Worm (Caenorhabditis elegans) whole organism, mixed stage, embryonic: Measurements from ENCODE around the gene str-84.

ENCODE experiments used
- M03D4.4 ChIP-seq: sonication (generic microtip); optimal IDR thresholded peaks from 2 replicates; lab custom pipeline; 2017; ENCODE audit warnings: mild to moderate bottlenecking, missing genetic modification characterization, missing compliant biosample characterization
- cnd-1 ChIP-seq: fragments of 200-800 bp; sonication (Bioruptor generic); optimal IDR thresholded peaks from 2 replicates; lab custom pipeline; 2018; ENCODE audit warnings: mild to moderate bottlenecking, missing genetic modification characterization, missing compliant biosample characterization
- elt-1 ChIP-seq: sonication (generic microtip); optimal IDR thresholded peaks from 2 replicates; lab custom pipeline; 2017; ENCODE audit warnings: missing genetic modification characterization, mild to moderate bottlenecking, missing compliant biosample characterization, antibody characterized with exemption, moderate library complexity, borderline replicate concordance; ENCODE audit not compliant: insufficient read depth
- lin-13 ChIP-seq: fragments of 150-350 bp; optimal IDR thresholded peaks from 2 replicates; lab custom pipeline; 2014; ENCODE audit warnings: missing biosample characterization, missing genetic modification characterization
- mab-5 ChIP-seq: fragments of 150-350 bp; optimal IDR thresholded peaks from 2 replicates; lab custom pipeline; 2014; ENCODE audit warnings: missing biosample characterization, missing genetic modification characterization
- snpc-4 ChIP-seq: fragments of 150-350 bp; optimal IDR thresholded peaks from 2 replicates; lab custom pipeline; 2014; ENCODE audit warnings: missing biosample characterization, missing genetic modification characterization
- tbx-8 ChIP-seq: fragments of 200-800 bp; sonication (Bioruptor generic); optimal IDR thresholded peaks from 2 replicates; lab custom pipeline; 2018; ENCODE audit warnings: mild to moderate bottlenecking, missing genetic modification characterization, moderate library complexity, missing compliant biosample characterization
- unc-39 ChIP-seq: fragments of 150-350 bp; optimal IDR thresholded peaks from 2 replicates; lab custom pipeline; 2014; ENCODE audit warnings: missing biosample characterization, missing genetic modification characterization

DNA sequence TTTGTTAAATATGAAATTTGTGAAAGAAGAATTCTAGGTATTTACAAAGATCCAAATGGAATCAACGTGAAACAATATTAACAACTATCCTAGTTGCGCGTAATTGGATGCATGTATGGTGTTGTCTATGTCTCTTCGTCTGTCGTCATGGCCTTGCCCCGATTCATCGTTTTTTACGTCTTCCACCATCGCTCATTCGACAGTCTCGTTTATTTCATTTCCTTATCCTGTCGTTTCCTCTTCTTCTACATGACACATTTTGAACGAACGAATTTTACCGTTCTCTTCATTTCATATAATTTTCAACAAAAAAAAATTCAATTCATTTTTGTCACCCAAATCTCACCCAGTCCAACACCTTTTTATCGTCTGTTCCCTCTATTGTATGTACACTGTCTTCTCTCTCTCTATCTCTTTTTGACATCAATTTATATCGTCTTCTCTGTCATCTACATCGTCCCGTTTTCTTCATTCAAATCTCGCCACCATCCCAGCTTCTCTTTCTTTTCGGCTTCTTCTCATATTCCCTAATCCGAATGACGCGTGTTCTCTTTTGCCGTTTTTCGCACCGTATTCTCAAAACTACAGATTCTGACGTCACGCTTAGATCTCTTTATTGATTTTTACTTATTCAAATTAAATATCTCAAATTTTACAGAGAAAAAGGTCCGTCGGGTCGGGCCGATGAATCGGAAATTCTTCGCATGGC lies 24.2 kb downstream of the str-84 start, which contains the start of gene ttc-17:
- TF ChIP-seq cnd-1 (tag; lab: Kevin White, UChicago) (no peak), elt-1 (tag; lab: Kevin White, UChicago) (no peak), unc-39 (tag; lab: Kevin White, UChicago) (no peak), snpc-4 (tag; lab: Kevin White, UChicago) (no peak), lin-13 (tag; lab: Kevin White, UChicago) (no peak), tbx-8 (GFP tag; lab: Kevin White, UChicago) (no peak), M03D4.4 (tag; lab: Kevin White, UChicago) (no peak), mab-5 (no peak)
